Fruit fly (Drosophila melanogaster) whole organism, prepupa: ENCODE measurements around the gene CG16865.

ENCODE experiments used
- CG11294 ChIP-seq: fragments of 200-800 bp; sonication (Bioruptor generic); IDR thresholded peaks from 2 replicates; pipeline ENCODE4 v1.3.6; 2022; ENCODE audit warnings: missing biosample characterization, missing genetic modification characterization
- CG11762 ChIP-seq: fragments of 200-800 bp; sonication (Bioruptor generic); optimal IDR thresholded peaks from 3 replicates; lab custom pipeline; 2016; ENCODE audit warnings: missing biosample characterization, missing genetic modification characterization; ENCODE audit not compliant: insufficient read depth
- CG15336 ChIP-seq: fragments of 200-800 bp; sonication (Bioruptor generic); IDR thresholded peaks from 2 replicates; pipeline ENCODE4 v1.3.6; 2022; ENCODE audit warnings: missing biosample characterization, missing genetic modification characterization
- CG3032 ChIP-seq: fragments of 200-800 bp; optimal IDR thresholded peaks from 2 replicates; lab custom pipeline; 2019; ENCODE audit warnings: missing biosample characterization, mild to moderate bottlenecking, missing genetic modification characterization, moderate library complexity
- CG31627 ChIP-seq: fragments of 200-800 bp; sonication (Bioruptor generic); optimal IDR thresholded peaks from 3 replicates; lab custom pipeline; 2016; ENCODE audit warnings: missing biosample characterization, missing genetic modification characterization
- CG32006 ChIP-seq: fragments of 200-800 bp; sonication (Bioruptor generic); optimal IDR thresholded peaks from 3 replicates; lab custom pipeline; 2017; ENCODE audit warnings: missing biosample characterization, mild to moderate bottlenecking, missing genetic modification characterization
- CG3919 ChIP-seq: fragments of 200-800 bp; sonication (Bioruptor generic); optimal IDR thresholded peaks from 3 replicates; lab custom pipeline; 2016; ENCODE audit warnings: missing biosample characterization, missing genetic modification characterization
- CG4318 ChIP-seq: fragments of 200-800 bp; sonication (Bioruptor generic); optimal IDR thresholded peaks from 3 replicates; lab custom pipeline; 2017; ENCODE audit warnings: missing biosample characterization, mild to moderate bottlenecking, missing genetic modification characterization
- CG6163 ChIP-seq: fragments of 200-800 bp; sonication (Bioruptor generic); IDR thresholded peaks from 3 replicates; pipeline ENCODE4 v1.3.6; 2022; ENCODE audit warnings: missing biosample characterization, missing genetic modification characterization
- CG6276 ChIP-seq: fragments of 200-800 bp; sonication (Bioruptor generic); optimal IDR thresholded peaks from 2 replicates; lab custom pipeline; 2017; ENCODE audit warnings: missing biosample characterization, mild to moderate bottlenecking, missing genetic modification characterization
- CG6792 ChIP-seq: fragments of 200-800 bp; sonication (Bioruptor generic); optimal IDR thresholded peaks from 3 replicates; lab custom pipeline; 2016; ENCODE audit warnings: missing biosample characterization, missing genetic modification characterization
- CG7368 ChIP-seq: fragments of 200-800 bp; sonication (Bioruptor generic); optimal IDR thresholded peaks from 3 replicates; lab custom pipeline; 2016; ENCODE audit warnings: missing biosample characterization, missing genetic modification characterization
- CG8319 ChIP-seq: fragments of 200-800 bp; sonication (Bioruptor generic); optimal IDR thresholded peaks from 3 replicates; lab custom pipeline; 2016; ENCODE audit warnings: missing biosample characterization, missing genetic modification characterization
- Eip75B ChIP-seq: fragments of 200-800 bp; sonication (Bioruptor generic); optimal IDR thresholded peaks from 3 replicates; lab custom pipeline; 2016; ENCODE audit warnings: missing biosample characterization, missing genetic modification characterization
- Eip93F ChIP-seq: fragments of 200-800 bp; sonication (Bioruptor generic); optimal IDR thresholded peaks from 2 replicates; lab custom pipeline; 2016; ENCODE audit warnings: missing biosample characterization, mild to moderate bottlenecking, missing genetic modification characterization
- Ets21C ChIP-seq: fragments of 200-800 bp; sonication (Bioruptor generic); optimal IDR thresholded peaks from 3 replicates; lab custom pipeline; 2016; ENCODE audit warnings: missing biosample characterization, missing genetic modification characterization
- Ets96B ChIP-seq: fragments of 200-800 bp; optimal IDR thresholded peaks from 2 replicates; lab custom pipeline; 2019; ENCODE audit warnings: missing biosample characterization, mild to moderate bottlenecking, missing genetic modification characterization, moderate library complexity
- Hr39 ChIP-seq: fragments of 200-800 bp; sonication (Bioruptor generic); optimal IDR thresholded peaks from 2 replicates; lab custom pipeline; 2016; ENCODE audit warnings: missing biosample characterization, missing genetic modification characterization
- Lpt ChIP-seq: fragments of 200-800 bp; sonication (Bioruptor generic); optimal IDR thresholded peaks from 3 replicates; lab custom pipeline; 2016; ENCODE audit warnings: missing biosample characterization, missing genetic modification characterization
- Smox ChIP-seq: fragments of 200-800 bp; sonication (Bioruptor generic); optimal IDR thresholded peaks from 3 replicates; lab custom pipeline; 2016; ENCODE audit warnings: missing biosample characterization, missing genetic modification characterization
- Sox102F ChIP-seq: fragments of 200-800 bp; sonication (Bioruptor generic); optimal IDR thresholded peaks from 2 replicates; lab custom pipeline; 2016; ENCODE audit warnings: missing biosample characterization, mild to moderate bottlenecking, missing genetic modification characterization
- Sox14 ChIP-seq: fragments of 200-800 bp; sonication (Bioruptor generic); optimal IDR thresholded peaks from 3 replicates; lab custom pipeline; 2016; ENCODE audit warnings: missing biosample characterization, missing genetic modification characterization
- Sox15 ChIP-seq: fragments of 200-800 bp; sonication (Bioruptor generic); optimal IDR thresholded peaks from 3 replicates; lab custom pipeline; 2016; ENCODE audit warnings: missing biosample characterization, missing genetic modification characterization
- achi ChIP-seq: fragments of 200-800 bp; sonication (Bioruptor generic); optimal IDR thresholded peaks from 3 replicates; lab custom pipeline; 2016; ENCODE audit warnings: missing biosample characterization, missing genetic modification characterization
- cyc ChIP-seq: fragments of 200-800 bp; sonication (Bioruptor generic); optimal IDR thresholded peaks from 3 replicates; lab custom pipeline; 2016; ENCODE audit warnings: missing biosample characterization, missing genetic modification characterization
- esn ChIP-seq: fragments of 200-800 bp; sonication (Bioruptor generic); optimal IDR thresholded peaks from 2 replicates; lab custom pipeline; 2016; ENCODE audit warnings: missing biosample characterization, mild to moderate bottlenecking, missing genetic modification characterization, moderate library complexity
- fd85E ChIP-seq: fragments of 200-800 bp; sonication (Bioruptor generic); optimal IDR thresholded peaks from 3 replicates; lab custom pipeline; 2016; ENCODE audit warnings: missing biosample characterization, missing genetic modification characterization
- fkh ChIP-seq: fragments of 200-800 bp; sonication (Bioruptor generic); optimal IDR thresholded peaks from 3 replicates; lab custom pipeline; 2017; ENCODE audit warnings: missing biosample characterization, mild to moderate bottlenecking, missing genetic modification characterization, moderate library complexity
- lz ChIP-seq: fragments of 200-800 bp; sonication (Bioruptor generic); optimal IDR thresholded peaks from 3 replicates; lab custom pipeline; 2016; ENCODE audit warnings: missing biosample characterization, missing genetic modification characterization
- net ChIP-seq: fragments of 200-800 bp; sonication (Bioruptor generic); optimal IDR thresholded peaks from 3 replicates; lab custom pipeline; 2016; ENCODE audit warnings: missing biosample characterization, missing genetic modification characterization
- pdm3 ChIP-seq: fragments of 200-800 bp; sonication (Bioruptor generic); optimal IDR thresholded peaks from 3 replicates; lab custom pipeline; 2016; ENCODE audit warnings: missing biosample characterization, missing genetic modification characterization
- salr ChIP-seq, 2 experiments: fragments of 200-800 bp; sonication (Bioruptor generic); optimal IDR thresholded peaks; 3 replicates each; lab custom pipeline; 2016 to 2018; ENCODE audit warnings: missing biosample characterization in 2 of 2, missing genetic modification characterization in 2 of 2, mild to moderate bottlenecking in 1 of 2
- spab ChIP-seq: fragments of 200-800 bp; sonication (Bioruptor generic); optimal IDR thresholded peaks from 2 replicates; lab custom pipeline; 2017; ENCODE audit warnings: missing biosample characterization, mild to moderate bottlenecking, missing genetic modification characterization, missing genetic modification reagents
- topi ChIP-seq: fragments of 200-800 bp; sonication (Bioruptor generic); optimal IDR thresholded peaks from 3 replicates; lab custom pipeline; 2016; ENCODE audit warnings: missing biosample characterization, missing genetic modification characterization
- vri ChIP-seq: fragments of 200-800 bp; sonication (Bioruptor generic); optimal IDR thresholded peaks from 3 replicates; lab custom pipeline; 2016; ENCODE audit warnings: missing biosample characterization, mild to moderate bottlenecking, missing genetic modification characterization

CG16865 gene

dm6 chr2L:13811323-13811722, at the start of gene CG16865, which contains the start of gene Adat1:
Gene CG16865 (plus strand): TSS chr2L:13811522.
Gene Adat1 (minus strand): TSS chr2L:13811474.
- no peak for TF ChIP-seq CG15336 (GFP tag; lab: Robert Waterston, UW)
- TF ChIP-seq fkh (GFP tag; lab: Kevin White, UChicago): peak; percentile 100
- TF ChIP-seq vri: no peak

- TF ChIP-seq CG15336 (GFP tag; lab: Robert Waterston, UW): no peak
- no peak for TF ChIP-seq achi
- TF ChIP-seq CG8319 (GFP tag; lab: Kevin White, UChicago): no peak
- no peak for TF ChIP-seq cyc (GFP tag; lab: Kevin White, UChicago)
- no peak for TF ChIP-seq CG11762 (GFP tag; lab: Kevin White, UChicago)
- no peak for TF ChIP-seq CG6792 (GFP tag; lab: Kevin White, UChicago)
- TF ChIP-seq lz (GFP tag; lab: Kevin White, UChicago): no peak
- TF ChIP-seq Lpt (GFP tag; lab: Kevin White, UChicago): no peak
- TF ChIP-seq Sox14: no peak
- TF ChIP-seq salr (GFP tag; optimal IDR thresholded peaks at IDR 0.05; lab: Kevin White, UChicago): no peak
- no peak for TF ChIP-seq CG31627 (GFP tag; lab: Kevin White, UChicago)
- TF ChIP-seq vri: no peak
- TF ChIP-seq CG11294: no peak
- no peak for TF ChIP-seq CG4318
- TF ChIP-seq CG6163: no peak
- no peak for TF ChIP-seq Ets96B (tag; lab: Kevin White, UChicago)
- no peak for TF ChIP-seq Sox102F (GFP tag; lab: Kevin White, UChicago)
- TF ChIP-seq Eip75B (GFP tag; lab: Kevin White, UChicago): no peak
- TF ChIP-seq CG3919: no peak
- TF ChIP-seq pdm3 (GFP tag; lab: Kevin White, UChicago): no peak
These were observed 48.2 kb upstream of the CG16865 start for dm6 chr2L:13763144-13763543.

- TF ChIP-seq fd85E (GFP tag; lab: Kevin White, UChicago) (no peak), Hr39 (GFP tag; lab: Kevin White, UChicago) (no peak), net (no peak), Sox15 (GFP tag; lab: Kevin White, UChicago) (no peak), Smox (no peak), CG6276 (GFP tag; lab: Kevin White, UChicago) (peak; percentile 88)
- TF ChIP-seq, all 60 proteins: peak for 1
These were observed 40.4 kb upstream of the CG16865 start for dm6 chr2L:13770884-13771283.

- TF ChIP-seq Sox102F (GFP tag; lab: Kevin White, UChicago) (no peak), CG32006 (GFP tag; lab: Kevin White, UChicago) (no peak), CG3032 (tag; lab: Kevin White, UChicago) (no peak), esn (no peak), CG7368 (GFP tag; lab: Kevin White, UChicago) (no peak), Eip93F (no peak), Ets21C (GFP tag; lab: Kevin White, UChicago) (no peak), Lpt (GFP tag; lab: Kevin White, UChicago) (no peak), CG31627 (GFP tag; lab: Kevin White, UChicago) (no peak), spab (GFP tag; lab: Kevin White, UChicago) (no peak), topi (GFP tag; lab: Kevin White, UChicago) (no peak), achi (no peak)
These were observed 37.6 kb upstream of the CG16865 start, which contains the start of gene CG43376 for dm6 chr2L:13773697-13774096. Gene CG43376 (plus strand): TSS chr2L:13773997.
